Worm (Caenorhabditis elegans) whole organism, L3 larva: ENCODE measurements around the gene parn-2.

Experiments
- ceh-82 ChIP-seq: fragments of 150-350 bp; optimal IDR thresholded peaks from 2 replicates; lab custom pipeline; 2014; ENCODE audit warnings: missing biosample characterization, missing genetic modification characterization
- egl-27 ChIP-seq: sonication (generic microtip); optimal IDR thresholded peaks from 4 replicates; lab custom pipeline; 2017; ENCODE audit warnings: missing biosample characterization, missing genetic modification reagents, missing genetic modification characterization
- elt-2 ChIP-seq: sonication (generic microtip); optimal IDR thresholded peaks from 2 replicates; lab custom pipeline; 2016; ENCODE audit warnings: missing genetic modification reagents, mild to moderate bottlenecking, missing genetic modification characterization, missing compliant biosample characterization
- lin-15B ChIP-seq: fragments of 150-350 bp; optimal IDR thresholded peaks from 2 replicates; lab custom pipeline; 2014; ENCODE audit warnings: missing biosample characterization, missing genetic modification characterization
- unc-62 ChIP-seq: fragments of 150-350 bp; sonication (generic microtip); optimal IDR thresholded peaks from 4 replicates; lab custom pipeline; 2014; ENCODE audit warnings: missing biosample characterization, missing genetic modification reagents, missing genetic modification characterization

DNA sequence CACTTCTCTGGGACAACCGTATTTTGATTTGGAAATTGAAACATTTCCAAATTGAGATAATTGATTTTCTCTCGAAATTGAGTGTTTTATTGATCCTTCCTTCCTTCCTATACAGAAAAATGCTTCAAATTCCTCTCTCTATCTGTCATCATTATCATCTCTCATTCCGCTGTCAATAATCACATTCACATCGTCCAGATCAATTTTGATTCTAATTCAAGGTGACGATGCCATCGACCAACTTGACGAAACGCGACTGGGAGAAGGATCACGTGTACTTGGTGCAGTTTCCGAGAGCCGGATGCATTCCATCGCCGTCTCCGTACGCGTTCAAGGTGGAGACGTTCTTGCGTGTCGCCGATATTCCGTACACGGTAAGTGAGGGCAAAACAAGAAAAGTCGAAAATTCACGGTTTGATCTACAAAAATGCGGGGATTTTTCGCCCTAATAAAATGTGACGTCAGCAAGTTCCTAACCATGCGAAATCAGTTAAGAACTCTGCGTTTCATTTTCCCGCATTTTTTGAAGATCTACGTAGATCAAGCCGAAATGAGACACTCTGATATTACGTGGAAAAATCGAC, 7.6 kb upstream of the parn-2 start, which contains the start of gene faxc-1:
- TF ChIP-seq egl-27 (tag; lab: Kevin White, UChicago) (no peak), unc-62 (GFP tag; lab: Kevin White, UChicago) (peak; percentile 12), ceh-82 (tag; lab: Kevin White, UChicago) (no peak), lin-15B (tag; lab: Kevin White, UChicago) (no peak), elt-2 (tag; lab: Kevin White, UChicago) (no peak)
